Fruit fly (Drosophila melanogaster) whole organism, embryonic: Measurements from ENCODE around the gene retm.
A peak's percentile ranks its signal among the peaks of the same experiment; 100 is the strongest.

ENCODE experiments used
- Adf1 ChIP-seq: fragments of 200-800 bp; sonication (Bioruptor generic); IDR thresholded peaks from 2 replicates; pipeline ENCODE4 v1.3.6; 2022; ENCODE audit warnings: missing biosample characterization, missing genetic modification characterization
- BEAF-32 ChIP-seq: fragments of 200-800 bp; sonication (Bioruptor generic); optimal IDR thresholded peaks from 3 replicates; lab custom pipeline; 2017; ENCODE audit warnings: missing biosample characterization, missing genetic modification characterization, mild to moderate bottlenecking, moderate library complexity, missing genetic modification reagents
- CG10979 ChIP-seq: fragments of 200-800 bp; sonication (Bioruptor generic); optimal IDR thresholded peaks from 2 replicates; lab custom pipeline; 2018; ENCODE audit warnings: missing biosample characterization, mild to moderate bottlenecking, missing genetic modification characterization, moderate library complexity
- CG11247 ChIP-seq: fragments of 200-800 bp; sonication (Bioruptor generic); IDR thresholded peaks from 2 replicates; pipeline ENCODE4 v1.3.6; 2022; ENCODE audit warnings: missing biosample characterization, missing genetic modification characterization
- CG11560 ChIP-seq: fragments of 200-800 bp; sonication (Bioruptor generic); IDR thresholded peaks from 3 replicates; pipeline ENCODE4 v1.3.6; 2022; ENCODE audit warnings: missing biosample characterization, missing genetic modification characterization
- CG12391 ChIP-seq: fragments of 200-800 bp; sonication (Bioruptor generic); optimal IDR thresholded peaks from 3 replicates; lab custom pipeline; 2018; ENCODE audit warnings: missing biosample characterization, mild to moderate bottlenecking, missing genetic modification characterization, moderate library complexity
- CG13894 ChIP-seq: fragments of 200-800 bp; sonication (Bioruptor generic); optimal IDR thresholded peaks from 3 replicates; lab custom pipeline; 2018; ENCODE audit warnings: missing biosample characterization, mild to moderate bottlenecking, missing genetic modification characterization, moderate library complexity
- CG14860 ChIP-seq: fragments of 200-800 bp; sonication (Bioruptor generic); IDR thresholded peaks from 3 replicates; pipeline ENCODE4 v1.3.6; 2022; ENCODE audit warnings: missing biosample characterization, missing genetic modification characterization; ENCODE audit not compliant: partially characterized antibody
- CG1603 ChIP-seq: fragments of 200-800 bp; sonication (Bioruptor generic); optimal IDR thresholded peaks from 2 replicates; lab custom pipeline; 2019; ENCODE audit warnings: missing biosample characterization, mild to moderate bottlenecking, missing genetic modification characterization, moderate library complexity
- CG2199 ChIP-seq: fragments of 200-800 bp; sonication (Bioruptor generic); IDR thresholded peaks from 3 replicates; pipeline ENCODE4 v1.3.6; 2022; ENCODE audit warnings: missing biosample characterization, missing genetic modification characterization
- CG2712 ChIP-seq: fragments of 200-800 bp; optimal IDR thresholded peaks from 3 replicates; lab custom pipeline; 2019; ENCODE audit warnings: missing biosample characterization, mild to moderate bottlenecking, missing genetic modification characterization, moderate library complexity
- CG31441 ChIP-seq: fragments of 200-800 bp; sonication (Bioruptor generic); IDR thresholded peaks from 2 replicates; pipeline ENCODE4 v1.3.6; 2022; ENCODE audit warnings: missing biosample characterization, missing genetic modification characterization
- CG34224 ChIP-seq: fragments of 200-800 bp; sonication (Bioruptor generic); IDR thresholded peaks from 3 replicates; pipeline ENCODE4 v1.3.6; 2022; ENCODE audit warnings: missing biosample characterization, missing genetic modification characterization; ENCODE audit not compliant: partially characterized antibody
- CG3838 ChIP-seq: fragments of 200-800 bp; sonication (Bioruptor generic); optimal IDR thresholded peaks from 3 replicates; lab custom pipeline; 2016; ENCODE audit warnings: missing biosample characterization, missing genetic modification characterization
- CG6175 ChIP-seq: fragments of 200-800 bp; sonication (Bioruptor generic); IDR thresholded peaks from 3 replicates; pipeline ENCODE4 v1.3.6; 2022; ENCODE audit warnings: missing biosample characterization, missing genetic modification characterization
- CG6791 ChIP-seq: fragments of 200-800 bp; sonication (Bioruptor generic); IDR thresholded peaks from 3 replicates; pipeline ENCODE4 v1.3.6; 2022; ENCODE audit warnings: missing biosample characterization, missing genetic modification characterization; ENCODE audit not compliant: partially characterized antibody
- CG7839 ChIP-seq: fragments of 200-800 bp; sonication (Bioruptor generic); optimal IDR thresholded peaks from 3 replicates; lab custom pipeline; 2018; ENCODE audit warnings: missing biosample characterization, mild to moderate bottlenecking, missing genetic modification characterization, moderate library complexity
- CG9817 ChIP-seq: fragments of 200-800 bp; sonication (Bioruptor generic); optimal IDR thresholded peaks from 2 replicates; lab custom pipeline; 2018; ENCODE audit warnings: missing biosample characterization, mild to moderate bottlenecking, missing genetic modification characterization, moderate library complexity
- ERR ChIP-seq: fragments of 200-800 bp; sonication (Bioruptor generic); optimal IDR thresholded peaks from 2 replicates; lab custom pipeline; 2016; ENCODE audit warnings: missing biosample characterization, missing genetic modification characterization
- HmgD ChIP-seq: fragments of 200-800 bp; sonication (Bioruptor generic); optimal IDR thresholded peaks from 3 replicates; lab custom pipeline; 2016; ENCODE audit warnings: missing biosample characterization, missing genetic modification characterization
- Lim3 ChIP-seq: fragments of 200-800 bp; sonication (Bioruptor generic); IDR thresholded peaks from 2 replicates; pipeline ENCODE4 v1.3.6; 2022; ENCODE audit warnings: missing biosample characterization, missing genetic modification characterization
- Med ChIP-seq: fragments of 200-800 bp; sonication (Bioruptor generic); peaks from one replicate; lab custom pipeline; 2016; ENCODE audit warnings: missing biosample characterization, missing genetic modification characterization, mild to moderate bottlenecking, inconsistent platforms, moderate library complexity
- NC2α ChIP-seq: fragments of 200-800 bp; sonication (Bioruptor generic); optimal IDR thresholded peaks from 2 replicates; lab custom pipeline; 2016; ENCODE audit warnings: missing biosample characterization, missing genetic modification characterization
- Rfx ChIP-seq: fragments of 200-800 bp; sonication (Bioruptor generic); IDR thresholded peaks from 2 replicates; pipeline ENCODE4 v1.3.6; 2022; ENCODE audit warnings: missing biosample characterization, missing genetic modification characterization
- Sox100B ChIP-seq: fragments of 200-800 bp; sonication (Bioruptor generic); optimal IDR thresholded peaks from 3 replicates; lab custom pipeline; 2018; ENCODE audit warnings: missing biosample characterization, mild to moderate bottlenecking, missing genetic modification characterization
- Stat92E ChIP-seq, 3 experiments: fragments of >200 bp in 2 of 3; fragments of 200-800 bp in 1 of 3; sonication (Bioruptor generic) in 1 of 3; optimal IDR thresholded peaks; 2 replicates each; lab custom pipeline; 2017 to 2019; ENCODE audit warnings: missing biosample characterization in 3 of 3, missing genetic modification characterization in 3 of 3, mild to moderate bottlenecking in 1 of 3, moderate library complexity in 1 of 3
- Tbp ChIP-seq: fragments of >200 bp; optimal IDR thresholded peaks from 2 replicates; lab custom pipeline; 2018; ENCODE audit warnings: missing biosample characterization, missing genetic modification characterization
- YL-1 ChIP-seq: fragments of 200-800 bp; sonication (Bioruptor generic); optimal IDR thresholded peaks from 3 replicates; lab custom pipeline; 2017; ENCODE audit warnings: missing biosample characterization, mild to moderate bottlenecking, missing genetic modification characterization
- ap ChIP-seq: fragments of 200-800 bp; sonication (Bioruptor generic); IDR thresholded peaks from 2 replicates; pipeline ENCODE4 v1.3.6; 2022; ENCODE audit warnings: missing biosample characterization, missing genetic modification characterization
- chinmo ChIP-seq: fragments of 200-800 bp; sonication (Bioruptor generic); IDR thresholded peaks from 4 replicates; pipeline ENCODE4 v1.3.6; 2022; ENCODE audit warnings: missing biosample characterization, missing genetic modification characterization; ENCODE audit not compliant: partially characterized antibody
- ci ChIP-seq: fragments of 200-800 bp; sonication (Bioruptor generic); IDR thresholded peaks from 3 replicates; pipeline ENCODE4 v1.3.6; 2022; ENCODE audit warnings: missing biosample characterization, missing genetic modification characterization
- crc ChIP-seq: fragments of 200-800 bp; sonication (Bioruptor generic); optimal IDR thresholded peaks from 2 replicates; lab custom pipeline; 2016; ENCODE audit warnings: missing biosample characterization, missing genetic modification characterization
- fd96Cb ChIP-seq: fragments of 200-800 bp; sonication (Bioruptor generic); optimal IDR thresholded peaks from 2 replicates; lab custom pipeline; 2018; ENCODE audit warnings: missing biosample characterization, mild to moderate bottlenecking, missing genetic modification characterization, moderate library complexity
- grau ChIP-seq: fragments of 200-800 bp; optimal IDR thresholded peaks from 3 replicates; lab custom pipeline; 2019; ENCODE audit warnings: missing biosample characterization, mild to moderate bottlenecking, missing genetic modification characterization, moderate library complexity
- gro ChIP-seq: fragments of 200-800 bp; sonication (Bioruptor generic); optimal IDR thresholded peaks from 2 replicates; lab custom pipeline; 2016; ENCODE audit warnings: missing biosample characterization, missing genetic modification characterization
- her ChIP-seq: fragments of 200-800 bp; sonication (Bioruptor generic); optimal IDR thresholded peaks from 2 replicates; lab custom pipeline; 2016; ENCODE audit warnings: missing biosample characterization, missing genetic modification characterization
- jigr1 ChIP-seq: fragments of 200-800 bp; sonication (Bioruptor generic); IDR thresholded peaks from 3 replicates; pipeline ENCODE4 v1.3.6; 2022; ENCODE audit warnings: missing biosample characterization, missing genetic modification characterization
- knrl ChIP-seq: fragments of 200-800 bp; sonication (Bioruptor generic); IDR thresholded peaks from 3 replicates; pipeline ENCODE4 v1.3.6; 2022; ENCODE audit warnings: missing biosample characterization, missing genetic modification characterization; ENCODE audit not compliant: partially characterized antibody
- lov ChIP-seq, 2 experiments: fragments of 200-800 bp in 1 of 2; fragments of >200 bp in 1 of 2; sonication (Bioruptor generic) in 1 of 2; IDR thresholded peaks in 1 of 2; optimal IDR thresholded peaks in 1 of 2; 2 replicates in 1 of 2; 3 replicates in 1 of 2; pipeline versions ENCODE4 v1.3.6 to Lab custom; 2017 to 2022; ENCODE audit warnings: missing biosample characterization in 1 of 2, missing genetic modification characterization in 1 of 2
- pb ChIP-seq: fragments of 200-800 bp; sonication (Bioruptor generic); optimal IDR thresholded peaks from 3 replicates; lab custom pipeline; 2016; ENCODE audit warnings: missing biosample characterization, missing genetic modification characterization
- pzg ChIP-seq: fragments of 200-800 bp; sonication (Bioruptor generic); optimal IDR thresholded peaks from 3 replicates; lab custom pipeline; 2018; ENCODE audit warnings: missing biosample characterization, mild to moderate bottlenecking, missing genetic modification characterization, moderate library complexity
- ranshi ChIP-seq: fragments of 200-800 bp; sonication (Bioruptor generic); IDR thresholded peaks from 2 replicates; pipeline ENCODE4 v1.3.6; 2022; ENCODE audit warnings: missing biosample characterization, missing genetic modification characterization
- sc ChIP-seq, 3 experiments: fragments of >200 bp in 2 of 3; fragments of 200-800 bp in 1 of 3; sonication (Bioruptor generic) in 1 of 3; optimal IDR thresholded peaks; 2 replicates in 2 of 3; 3 replicates in 1 of 3; lab custom pipeline; 2017; ENCODE audit warnings: mild to moderate bottlenecking in 1 of 3, missing biosample characterization in 1 of 3, missing genetic modification characterization in 1 of 3, missing genetic modification reagents in 1 of 3
- sna ChIP-seq: fragments of 200-800 bp; sonication (Bioruptor generic); IDR thresholded peaks from 2 replicates; pipeline ENCODE4 v1.3.6; 2022; ENCODE audit warnings: missing biosample characterization, missing genetic modification characterization; ENCODE audit not compliant: partially characterized antibody
- sug ChIP-seq: fragments of 200-800 bp; optimal IDR thresholded peaks from 2 replicates; lab custom pipeline; 2019; ENCODE audit warnings: missing biosample characterization, mild to moderate bottlenecking, missing genetic modification characterization, moderate library complexity
- tio ChIP-seq: fragments of 200-800 bp; sonication (Bioruptor generic); optimal IDR thresholded peaks from 2 replicates; lab custom pipeline; 2017; ENCODE audit warnings: missing biosample characterization, missing genetic modification characterization, inconsistent platforms
- trem ChIP-seq: fragments of 200-800 bp; optimal IDR thresholded peaks from 3 replicates; lab custom pipeline; 2019; ENCODE audit warnings: missing biosample characterization, mild to moderate bottlenecking, missing genetic modification characterization, moderate library complexity
- vvl ChIP-seq: fragments of 200-800 bp; sonication (Bioruptor generic); IDR thresholded peaks from 2 replicates; pipeline ENCODE4 v1.3.6; 2022; ENCODE audit warnings: missing biosample characterization, missing genetic modification characterization

The retm gene

DNA sequence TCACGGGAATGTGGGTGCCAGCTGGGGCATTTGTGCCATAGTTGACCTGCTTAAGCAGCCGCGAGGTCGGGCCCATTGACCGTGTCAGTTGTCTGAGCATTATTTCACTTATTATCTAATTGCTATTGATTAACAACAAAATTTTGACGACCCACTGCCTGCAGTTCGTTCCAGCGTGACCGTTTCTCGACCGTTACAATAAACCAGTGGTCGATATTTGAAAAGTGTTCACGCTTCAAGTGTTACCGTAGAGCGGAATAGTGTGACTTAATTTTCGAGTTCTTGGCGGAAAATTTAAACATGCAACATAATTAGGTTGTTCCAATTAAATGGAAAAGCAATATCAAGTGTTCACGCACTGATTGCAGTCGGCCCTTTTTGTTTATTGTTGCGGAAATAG lies 11.8 kb upstream of the retm start, which contains the start of gene HemK1:
Gene HemK1, minus strand, starts transcription at position 190 of the 400 bp plus-strand sequence.
- TF ChIP-seq BEAF-32 (GFP tag; lab: Kevin White, UChicago) (peak; percentile 69), ci (GFP tag; lab: Robert Waterston, UW) (0 out of 3 replicates have a peak, but pooled peaks have one; percentile 34), pzg (GFP tag; lab: Kevin White, UChicago) (peak; percentile 98), HmgD (GFP tag; lab: Kevin White, UChicago) (peak; percentile 58), Adf1 (GFP tag; lab: Robert Waterston, UW) (0 out of 2 replicates have a peak, but pooled peaks have one; percentile 25), gro (GFP tag; lab: Kevin White, UChicago) (peak; percentile 40), Tbp (GFP tag; lab: Kevin White, UChicago) (no peak), CG14860 (GFP tag; lab: Robert Waterston, UW) (no peak), CG10979 (tag; lab: Kevin White, UChicago) (peak; percentile 16), CG31441 (GFP tag; lab: Robert Waterston, UW) (no peak), CG6175 (no peak), her (GFP tag; lab: Kevin White, UChicago) (peak; percentile 27), Rfx (GFP tag; lab: Robert Waterston, UW) (peak; percentile 40; the same call in 1 of the 2 replicates), ranshi (GFP tag; lab: Robert Waterston, UW) (no peak), Stat92E (GFP tag; optimal IDR thresholded peaks at IDR 0.05; lab: Kevin White, UChicago) (no peak), sug (tag; lab: Kevin White, UChicago) (peak; percentile 53), lov (optimal IDR thresholded peaks at IDR 0.05; lab: Kevin White, UChicago) (no peak), lov (GFP tag; IDR thresholded peaks at IDR 0.05; lab: Robert Waterston, UW) (no peak), CG2712 (tag; lab: Kevin White, UChicago) (peak; percentile 17), CG3838 (no peak), sna (GFP tag; lab: Robert Waterston, UW) (peak; percentile 7; the same call in 1 of the 2 replicates), vvl (GFP tag; lab: Robert Waterston, UW) (peak; percentile 41; the same call in 1 of the 2 replicates), sc (optimal IDR thresholded peaks at IDR 0.05; lab: Kevin White, UChicago) (no peak), sc (GFP tag; optimal IDR thresholded peaks at IDR 0.05; lab: Kevin White, UChicago) (no peak), CG9817 (tag; lab: Kevin White, UChicago) (no peak), tio (GFP tag; lab: Kevin White, UChicago) (no peak), knrl (GFP tag; lab: Robert Waterston, UW) (peak; percentile 60), Med (GFP tag; lab: Kevin White, UChicago) (peak; percentile 83), trem (tag; lab: Kevin White, UChicago) (peak; percentile 59), CG7839 (tag; lab: Kevin White, UChicago) (no peak), chinmo (peak; percentile 56; the same call in 1 of the 4 replicates), CG12391 (tag; lab: Kevin White, UChicago) (peak; percentile 42), CG1603 (tag; lab: Kevin White, UChicago) (peak; percentile 84), YL-1 (GFP tag; lab: Kevin White, UChicago) (peak; percentile 69), jigr1 (no peak), Sox100B (GFP tag; lab: Kevin White, UChicago) (no peak), pb (GFP tag; lab: Kevin White, UChicago) (no peak), fd96Cb (tag; lab: Kevin White, UChicago) (no peak), ap (GFP tag; lab: Robert Waterston, UW) (no peak), CG2199 (GFP tag; lab: Robert Waterston, UW) (0 out of 3 replicates have a peak, but pooled peaks have one; percentile 29), CG6791 (GFP tag; lab: Robert Waterston, UW) (peak; percentile 42; the same call in 1 of the 3 replicates), crc (no peak), NC2α (GFP tag; lab: Kevin White, UChicago) (no peak), CG34224 (GFP tag; lab: Robert Waterston, UW) (0 out of 3 replicates have a peak, but pooled peaks have one; percentile 38), CG13894 (tag; lab: Kevin White, UChicago) (peak; percentile 26), CG11247 (no peak), grau (tag; lab: Kevin White, UChicago) (peak; percentile 21), Lim3 (GFP tag; lab: Robert Waterston, UW) (no peak), ERR (GFP tag; lab: Kevin White, UChicago) (peak; percentile 18), CG11560 (tag; lab: Robert Waterston, UW) (no peak)
